Worm (Caenorhabditis elegans): ENCODE results near the gene F37C4.4.
A peak's percentile ranks its signal among the peaks of the same experiment; 100 is the strongest.

ce11 chrIV:3875260-3875659 lies 8.2 kb downstream of the F37C4.4 start:
- TF ChIP-seq ceh-16 (tag; optimal IDR thresholded peaks at IDR 0.05): no peak
- TF ChIP-seq nhr-237 (tag; optimal IDR thresholded peaks at IDR 0.05): no peak
- TF ChIP-seq sea-2 (GFP tag; optimal IDR thresholded peaks at IDR 0.05): no peak
- TF ChIP-seq ama-1 (optimal IDR thresholded peaks at IDR 0.05): no peak
- no peak for TF ChIP-seq ZK546.5 (tag; optimal IDR thresholded peaks at IDR 0.05)
- no peak for TF ChIP-seq nhr-11 (tag; optimal IDR thresholded peaks at IDR 0.05)
- TF ChIP-seq eor-1 (tag; optimal IDR thresholded peaks at IDR 0.05): no peak
- peak; percentile 12 for TF ChIP-seq nfya-1 (tag; optimal IDR thresholded peaks at IDR 0.05; ENCODE audit: insufficient read depth)
- TF ChIP-seq ceh-28 (tag; optimal IDR thresholded peaks at IDR 0.05): no peak
- no peak for TF ChIP-seq nhr-77 (tag; optimal IDR thresholded peaks at IDR 0.05)

Measured in whole organism, L3 larva.